Worm (Caenorhabditis elegans): ENCODE results near the gene anoh-1.

Gene anoh-1

ce11 chrIII:13213111-13213510 lies 33.3 kb upstream of the anoh-1 start:
- no peak for TF ChIP-seq lin-14 (GFP tag; optimal IDR thresholded peaks at IDR 0.05)
- no peak for TF ChIP-seq mef-2 (tag; optimal IDR thresholded peaks at IDR 0.05)

ce11 chrIII:13215682-13216081 lies 30.7 kb upstream of the anoh-1 start:
- TF ChIP-seq lin-39 (tag; optimal IDR thresholded peaks at IDR 0.05) (no peak), ceh-82 (tag; optimal IDR thresholded peaks at IDR 0.05) (peak in 1 of 3 experiments; percentile 14), lsy-2 (tag; optimal IDR thresholded peaks at IDR 0.05) (peak in 1 of 2 experiments; percentile 27), blmp-1 (tag; optimal IDR thresholded peaks at IDR 0.05) (peak; percentile 99), efl-1 (optimal IDR thresholded peaks at IDR 0.05) (peak in 1 of 2 experiments; percentile 8), efl-1 (GFP tag; optimal IDR thresholded peaks at IDR 0.05 in 1 of 2) (no peak), skn-1 (tag; optimal IDR thresholded peaks at IDR 0.05) (peak; percentile 17)

- no peak for TF ChIP-seq elt-2 (tag; optimal IDR thresholded peaks at IDR 0.05)
- no peak for TF ChIP-seq nhr-76 (tag; optimal IDR thresholded peaks at IDR 0.05)
- no peak for TF ChIP-seq nhr-90 (tag; optimal IDR thresholded peaks at IDR 0.05; ENCODE audit: poor library complexity)
- no peak for TF ChIP-seq alr-1 (tag; optimal IDR thresholded peaks at IDR 0.05; ENCODE audit: borderline replicate concordance)
- no peak for TF ChIP-seq jun-1 (tag; optimal IDR thresholded peaks at IDR 0.05)
- no peak for TF ChIP-seq hlh-4 (tag; optimal IDR thresholded peaks at IDR 0.05)
- no peak for TF ChIP-seq nhr-28 (tag; optimal IDR thresholded peaks at IDR 0.05)
- peak; percentile 21 for TF ChIP-seq egl-13 (tag; optimal IDR thresholded peaks at IDR 0.05)
- TF ChIP-seq nhr-47 (tag; optimal IDR thresholded peaks at IDR 0.05): peak; percentile 21
- no peak for TF ChIP-seq sup-37 (GFP tag; optimal IDR thresholded peaks at IDR 0.05)
- no peak for TF ChIP-seq C34B4.2 (tag; optimal IDR thresholded peaks at IDR 0.05)
- TF ChIP-seq dsc-1 (tag; optimal IDR thresholded peaks at IDR 0.05): peak; percentile 90
- peak; percentile 96 for TF ChIP-seq blmp-1 (tag; optimal IDR thresholded peaks at IDR 0.05)
- TF ChIP-seq fkh-8 (tag; optimal IDR thresholded peaks at IDR 0.05): peak; percentile 28
- TF ChIP-seq nhr-237 (tag; optimal IDR thresholded peaks at IDR 0.05): no peak
- no peak for TF ChIP-seq fos-1 (tag; optimal IDR thresholded peaks at IDR 0.05)
- TF ChIP-seq aly-2 (tag; optimal IDR thresholded peaks at IDR 0.05): no peak
- TF ChIP-seq dpl-1 (GFP tag; optimal IDR thresholded peaks at IDR 0.05): no peak
Measured at ce11 chrIII:13216488-13217016, 29.8 kb upstream of the anoh-1 start.

ce11 chrIII:13222772-13223171 lies 23.6 kb upstream of the anoh-1 start, which contains the start of gene Y43F4A.1:
Gene Y43F4A.1 (plus strand): TSS chrIII:13223072.
- no peak for TF ChIP-seq aha-1 (tag; optimal IDR thresholded peaks at IDR 0.05)
- no peak for TF ChIP-seq ceh-63 (GFP tag; optimal IDR thresholded peaks at IDR 0.05)
- peak; percentile 64 for TF ChIP-seq blmp-1 (tag; optimal IDR thresholded peaks at IDR 0.05)
- TF ChIP-seq lir-3 (tag; optimal IDR thresholded peaks at IDR 0.05; ENCODE audit: poor library complexity): no peak
- TF ChIP-seq unc-62 (GFP tag; optimal IDR thresholded peaks at IDR 0.05): no peak
- no peak for TF ChIP-seq lin-35 (GFP tag; optimal IDR thresholded peaks at IDR 0.05)

- no peak for TF ChIP-seq elt-2 (tag; optimal IDR thresholded peaks at IDR 0.05)
- TF ChIP-seq zip-4 (GFP tag; optimal IDR thresholded peaks at IDR 0.05): no peak
- TF ChIP-seq nhr-12 (tag; optimal IDR thresholded peaks at IDR 0.05): no peak
- TF ChIP-seq nhr-77 (tag; optimal IDR thresholded peaks at IDR 0.05): no peak
- no peak for TF ChIP-seq ces-1 (GFP tag; optimal IDR thresholded peaks at IDR 0.05)
- TF ChIP-seq egl-27 (tag; optimal IDR thresholded peaks at IDR 0.05): no peak
- TF ChIP-seq nhr-71 (tag; optimal IDR thresholded peaks at IDR 0.05): peak; percentile 20
- no peak for TF ChIP-seq swsn-7 (tag; optimal IDR thresholded peaks at IDR 0.05)
- TF ChIP-seq ets-5 (GFP tag; IDR thresholded peaks at IDR 0.05): no peak
- TF ChIP-seq nhr-85 (tag): no peak
- TF ChIP-seq skn-1 (tag; optimal IDR thresholded peaks at IDR 0.05): no peak
- no peak for TF ChIP-seq unc-30 (tag; optimal IDR thresholded peaks at IDR 0.05)
- TF ChIP-seq sox-4 (tag; optimal IDR thresholded peaks at IDR 0.05): no peak
- TF ChIP-seq nhr-237 (tag; optimal IDR thresholded peaks at IDR 0.05): no peak
- no peak for TF ChIP-seq ceh-63 (GFP tag; optimal IDR thresholded peaks at IDR 0.05)
- TF ChIP-seq lin-35 (GFP tag; optimal IDR thresholded peaks at IDR 0.05): peak in 1 of 2 experiments; percentile 57
- no peak for TF ChIP-seq fkh-10 (GFP tag; optimal IDR thresholded peaks at IDR 0.05)
- TF ChIP-seq pqm-1 (tag; optimal IDR thresholded peaks at IDR 0.05): no peak
- TF ChIP-seq nhr-90 (tag; optimal IDR thresholded peaks at IDR 0.05; ENCODE audit: poor library complexity): peak; percentile 35
- TF ChIP-seq C04F5.9 (tag; optimal IDR thresholded peaks at IDR 0.05): no peak
- TF ChIP-seq lin-15B (tag; optimal IDR thresholded peaks at IDR 0.05): no peak
- TF ChIP-seq nhr-47 (tag; optimal IDR thresholded peaks at IDR 0.05): peak; percentile 10
Measured at ce11 chrIII:13224395-13224794, 22.0 kb upstream of the anoh-1 start.
